Fruit fly (Drosophila melanogaster): ENCODE measurements around the gene Rtel1.

Gene Rtel1

dm6 chrX:5745840-5746815 is 1.4 kb upstream of the Rtel1 start (continued):
- TF ChIP-seq H2.0 (GFP tag; IDR thresholded peaks at IDR 0.05): peak; percentile 84
- TF ChIP-seq CG4707 (GFP tag; optimal IDR thresholded peaks at IDR 0.05): peak; percentile 41
- TF ChIP-seq jumu (GFP tag; optimal IDR thresholded peaks at IDR 0.05): peak; percentile 43
- peak; percentile 59 for TF ChIP-seq gcm (GFP tag; optimal IDR thresholded peaks at IDR 0.05)
- no peak for TF ChIP-seq fd102C (GFP tag; optimal IDR thresholded peaks at IDR 0.05)
- TF ChIP-seq Ets65A (GFP tag): peak; percentile 90
- TF ChIP-seq CG5180 (GFP tag; optimal IDR thresholded peaks at IDR 0.05): peak; percentile 63
- TF ChIP-seq Antp (GFP tag; optimal IDR thresholded peaks at IDR 0.05): peak; percentile 17
- peak; percentile 80 for TF ChIP-seq CG10366 (GFP tag; IDR thresholded peaks at IDR 0.05)
- no peak for TF ChIP-seq sna (GFP tag; IDR thresholded peaks at IDR 0.05; ENCODE audit: partially characterized antibody)
- TF ChIP-seq CG6689 (GFP tag; IDR thresholded peaks at IDR 0.05): peak; percentile 71
- TF ChIP-seq sob (GFP tag; IDR thresholded peaks at IDR 0.05): peak; percentile 78
- TF ChIP-seq Hmr (GFP tag; optimal IDR thresholded peaks at IDR 0.05): peak; percentile 76
- peak; percentile 61 for TF ChIP-seq CG10979 (tag; optimal IDR thresholded peaks at IDR 0.05)
- peak; percentile 37 for TF ChIP-seq CG10431 (GFP tag; optimal IDR thresholded peaks at IDR 0.05)
- peak; percentile 70; the same call in 2 of the 3 replicates for TF ChIP-seq ase (GFP tag; IDR thresholded peaks at IDR 0.05)
- TF ChIP-seq hkb (optimal IDR thresholded peaks at IDR 0.05): no peak
- TF ChIP-seq hkb (GFP tag; IDR thresholded peaks at IDR 0.05): peak; percentile 80
- TF ChIP-seq Doc2 (GFP tag; IDR thresholded peaks at IDR 0.05): no peak
- TF ChIP-seq vnd (GFP tag; IDR thresholded peaks at IDR 0.05; ENCODE audit: partially characterized antibody): no peak
- peak; percentile 69 for TF ChIP-seq Gug (GFP tag; IDR thresholded peaks at IDR 0.05)
- peak; percentile 64 for TF ChIP-seq sd (tag; optimal IDR thresholded peaks at IDR 0.05)
- TF ChIP-seq CG16815 (GFP tag; optimal IDR thresholded peaks at IDR 0.05): peak; percentile 46
- TF ChIP-seq CG11560 (tag; IDR thresholded peaks at IDR 0.05): peak; percentile 46; the same call in 1 of the 3 replicates
- peak; percentile 74 for TF ChIP-seq CG11504 (tag; optimal IDR thresholded peaks at IDR 0.05)
- peak; percentile 43 for TF ChIP-seq CG14710 (tag; optimal IDR thresholded peaks at IDR 0.05)
- TF ChIP-seq stc (GFP tag; IDR thresholded peaks at IDR 0.05): peak; percentile 71
- TF ChIP-seq schlank (tag; optimal IDR thresholded peaks at IDR 0.05): peak; percentile 70
- no peak for TF ChIP-seq CkIIα-i1 (GFP tag; IDR thresholded peaks at IDR 0.05)
- TF ChIP-seq Mad (GFP tag; optimal IDR thresholded peaks at IDR 0.05): peak; percentile 9
- peak; percentile 83 for TF ChIP-seq so (GFP tag; IDR thresholded peaks at IDR 0.05)
- TF ChIP-seq cwo (GFP tag; optimal IDR thresholded peaks at IDR 0.05): peak; percentile 64
- TF ChIP-seq CG7372 (GFP tag; IDR thresholded peaks at IDR 0.05): peak; percentile 65
- peak; percentile 64 for TF ChIP-seq ssp (GFP tag; IDR thresholded peaks at IDR 0.05)
- peak; percentile 57 to 72 for TF ChIP-seq Hr51 (GFP tag; optimal IDR thresholded peaks at IDR 0.05)
- peak; percentile 3 for TF ChIP-seq Vsx1 (GFP tag; optimal IDR thresholded peaks at IDR 0.05)
- TF ChIP-seq Atf-2 (GFP tag; optimal IDR thresholded peaks at IDR 0.05): peak; percentile 42
- TF ChIP-seq CG17361 (GFP tag; IDR thresholded peaks at IDR 0.05): peak; percentile 66; the same call in 2 of the 3 replicates
- TF ChIP-seq kay (GFP tag; optimal IDR thresholded peaks at IDR 0.05): no peak
- peak; percentile 65 for TF ChIP-seq CG7963 (GFP tag; IDR thresholded peaks at IDR 0.05; ENCODE audit: partially characterized antibody)
- peak; percentile 60; the same call in 1 of the 3 replicates for TF ChIP-seq CG6175 (GFP tag; IDR thresholded peaks at IDR 0.05)
- peak; percentile 79 for TF ChIP-seq CG17359 (tag; optimal IDR thresholded peaks at IDR 0.05)
- no peak for TF ChIP-seq Opbp (GFP tag; IDR thresholded peaks at IDR 0.05; ENCODE audit: partially characterized antibody)
- TF ChIP-seq CG32767 (GFP tag; IDR thresholded peaks at IDR 0.05): no peak
- TF ChIP-seq CG2678 (tag; optimal IDR thresholded peaks at IDR 0.05): peak; percentile 84
- TF ChIP-seq Tbp (GFP tag; optimal IDR thresholded peaks at IDR 0.05): no peak
- TF ChIP-seq CG13624 (GFP tag; optimal IDR thresholded peaks at IDR 0.05): peak; percentile 53
- peak; percentile 82 for TF ChIP-seq CG13424 (tag; optimal IDR thresholded peaks at IDR 0.05)

Measured in whole organism, embryonic.